Fruit fly (Drosophila melanogaster) S2 (cell line): Measurements from ENCODE around the gene CG34253.
A peak's percentile ranks its signal among the peaks of the same experiment; 100 is the strongest.

Source experiments
- CG8478 ChIP-seq: fragments of >200 bp; optimal IDR thresholded peaks from 2 replicates; lab custom pipeline; 2018
- CTCF ChIP-seq, 2 experiments: fragments of >200 bp; optimal IDR thresholded peaks; 2 replicates each; lab custom pipeline; 2018

The CG34253 gene

dm6 chr3L:18086754-18087685 is at the start of gene CG34253:
Gene CG34253 (minus strand): TSS chr3L:18087320.
- TF ChIP-seq CTCF (optimal IDR thresholded peaks at IDR 0.05; lab: Kevin White, UChicago) (no peak), CG8478 (lab: Kevin White, UChicago) (no peak)

- no peak for TF ChIP-seq CG8478 (lab: Kevin White, UChicago)
- no peak for TF ChIP-seq CTCF (optimal IDR thresholded peaks at IDR 0.05; lab: Kevin White, UChicago)
Measured at dm6 chr3L:18132589-18132988, 45.5 kb upstream of the CG34253 start, which contains the start of gene Cyp312a1. Gene Cyp312a1 (minus strand): TSS chr3L:18132689.

- TF ChIP-seq CG8478 (lab: Kevin White, UChicago), result no peak
- no peak for TF ChIP-seq CTCF (optimal IDR thresholded peaks at IDR 0.05; lab: Kevin White, UChicago)
Measured at dm6 chr3L:18124138-18124537, 37.0 kb upstream of the CG34253 start.

- TF ChIP-seq CG8478 (lab: Kevin White, UChicago) (no peak), CTCF (optimal IDR thresholded peaks at IDR 0.05; lab: Kevin White, UChicago) (no peak)
Measured at dm6 chr3L:18121889-18122288, 34.8 kb upstream of the CG34253 start, which contains the start of gene CG42853. Gene CG42853 (minus strand): TSS chr3L:18121989.

- TF ChIP-seq CG8478 (lab: Kevin White, UChicago), result no peak
- peak; percentile 40 to 51 for TF ChIP-seq CTCF (optimal IDR thresholded peaks at IDR 0.05; lab: Kevin White, UChicago)
Measured at dm6 chr3L:18114038-18114926, 27.2 kb upstream of the CG34253 start.

dm6 chr3L:18112669-18113068 is 25.5 kb upstream of the CG34253 start, which contains the start of the genes CG32195 and CG7341:
Gene CG32195 (plus strand): TSS chr3L:18112959.
Gene CG7341 (plus strand): TSS chr3L:18112959.
- TF ChIP-seq CG8478 (lab: Kevin White, UChicago) (no peak), CTCF (optimal IDR thresholded peaks at IDR 0.05; lab: Kevin White, UChicago) (no peak)

dm6 chr3L:18109459-18109863 is 22.3 kb upstream of the CG34253 start, which contains the start of the genes Polr3D and mus304:
Gene Polr3D (minus strand): TSS chr3L:18109574.
Gene mus304 (plus strand): TSS chr3L:18109814.
- TF ChIP-seq CTCF (optimal IDR thresholded peaks at IDR 0.05; lab: Kevin White, UChicago) (peak in 1 of 2 experiments; percentile 9), CG8478 (lab: Kevin White, UChicago) (no peak)

dm6 chr3L:18106021-18106944 is 19.2 kb upstream of the CG34253 start, which contains the start of the genes CG13698 and mRpS26:
Gene CG13698 (minus strand): TSS chr3L:18106149.
Gene mRpS26 (plus strand): TSS chr3L:18106579.
- TF ChIP-seq CG8478 (lab: Kevin White, UChicago) (no peak), CTCF (optimal IDR thresholded peaks at IDR 0.05; lab: Kevin White, UChicago) (no peak)

dm6 chr3L:18105343-18106020 is 18.4 kb upstream of the CG34253 start:
- no peak for TF ChIP-seq CG8478 (lab: Kevin White, UChicago)
- TF ChIP-seq CTCF (optimal IDR thresholded peaks at IDR 0.05; lab: Kevin White, UChicago), result no peak

dm6 chr3L:18102161-18102565 is 15.0 kb upstream of the CG34253 start:
- TF ChIP-seq CG8478 (lab: Kevin White, UChicago) (no peak), CTCF (optimal IDR thresholded peaks at IDR 0.05; lab: Kevin White, UChicago) (no peak)

dm6 chr3L:18101421-18101996 is 14.4 kb upstream of the CG34253 start:
- TF ChIP-seq CTCF (optimal IDR thresholded peaks at IDR 0.05; lab: Kevin White, UChicago) (no peak), CG8478 (lab: Kevin White, UChicago) (no peak)

- TF ChIP-seq CG8478 (lab: Kevin White, UChicago) (no peak), CTCF (optimal IDR thresholded peaks at IDR 0.05; lab: Kevin White, UChicago) (no peak)
Measured at dm6 chr3L:18099715-18100114, 12.6 kb upstream of the CG34253 start.
